Worm (Caenorhabditis elegans) whole organism, L4 larva: ENCODE results near the gene tmc-2.
A peak's percentile ranks its signal among the peaks of the same experiment; 100 is the strongest.

Experiments used
- ceh-44 ChIP-seq: fragments of 200-800 bp; sonication (Bioruptor generic); IDR thresholded peaks from 2 replicates; pipeline ENCODE4 v1.3.6; 2022; ENCODE audit warnings: missing genetic modification reagents, missing genetic modification characterization, missing compliant biosample characterization
- dmd-8 ChIP-seq: fragments of 200-800 bp; sonication (Bioruptor generic); IDR thresholded peaks from 2 replicates; pipeline ENCODE4 v1.3.6; 2022; ENCODE audit warnings: missing genetic modification characterization, missing compliant biosample characterization
- dpl-1 ChIP-seq: fragments of 150-350 bp; optimal IDR thresholded peaks from 2 replicates; lab custom pipeline; 2014; ENCODE audit warnings: missing biosample characterization, missing genetic modification reagents, missing genetic modification characterization
- fkh-10 ChIP-seq: fragments of 150-350 bp; optimal IDR thresholded peaks from 2 replicates; lab custom pipeline; 2014; ENCODE audit warnings: missing biosample characterization, missing genetic modification reagents, missing genetic modification characterization
- nhr-28 ChIP-seq: fragments of 150-350 bp; optimal IDR thresholded peaks from 2 replicates; lab custom pipeline; 2014; ENCODE audit warnings: missing biosample characterization, missing genetic modification characterization
- pqm-1 ChIP-seq: sonication (generic microtip); optimal IDR thresholded peaks from 2 replicates; lab custom pipeline; 2017; ENCODE audit warnings: missing biosample characterization, missing genetic modification characterization
- unc-62 ChIP-seq, 3 experiments: fragments of 150-350 bp in 1 of 3; sonication (generic microtip); optimal IDR thresholded peaks in 2 of 3; peaks in 1 of 3; 1 replicate in 1 of 3; 2 replicates in 2 of 3; lab custom pipeline; 2014 to 2017; ENCODE audit warnings: missing biosample characterization in 3 of 3, missing genetic modification characterization in 3 of 3, missing genetic modification reagents in 3 of 3, missing genotype in 1 of 3
- ztf-11 ChIP-seq: fragments of 150-350 bp; optimal IDR thresholded peaks from 2 replicates; lab custom pipeline; 2014; ENCODE audit warnings: missing biosample characterization, missing genetic modification characterization

DNA sequence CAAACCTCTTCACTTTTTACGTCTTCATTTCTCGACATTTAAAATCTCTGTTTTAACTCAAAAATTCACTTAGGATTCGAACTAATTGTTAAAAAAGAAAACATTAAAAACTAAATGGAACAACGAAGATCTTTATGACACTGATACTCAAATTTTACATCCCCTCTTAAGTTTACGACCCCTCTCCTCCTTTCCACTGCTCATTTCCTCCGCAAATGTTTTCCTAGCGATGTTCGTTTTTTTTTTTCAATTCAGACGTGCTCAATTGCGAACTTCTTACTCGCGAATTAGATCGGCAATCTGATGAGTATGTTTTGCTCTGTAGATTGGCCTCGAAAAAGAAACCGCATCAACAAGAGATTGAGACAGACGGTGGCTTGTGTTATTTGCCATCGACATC is 759 bp upstream of the tmc-2 start:
- TF ChIP-seq unc-62 (GFP tag; optimal IDR thresholded peaks at IDR 0.05 in 1 of 2; lab: Kevin White, UChicago) (peak in 1 of 2 experiments; percentile 95), unc-62 (tag; optimal IDR thresholded peaks at IDR 0.05; lab: Kevin White, UChicago) (no peak), pqm-1 (tag; lab: Kevin White, UChicago) (no peak), ceh-44 (no peak), fkh-10 (GFP tag; lab: Kevin White, UChicago) (no peak), dmd-8 (GFP tag; lab: Robert Waterston, UW) (no peak), nhr-28 (tag; lab: Kevin White, UChicago) (no peak), dpl-1 (GFP tag; lab: Kevin White, UChicago) (no peak), ztf-11 (tag; lab: Kevin White, UChicago) (no peak)
